Fruit fly (Drosophila melanogaster) Kc167 (cell line): ENCODE results near the gene Rassf.

Experiments
- Myc ChIP-seq: fragments of >200 bp; optimal IDR thresholded peaks from 2 replicates; lab custom pipeline; 2017; ENCODE audit warnings: missing external identifiers
- Sin3A ChIP-seq: fragments of >200 bp; optimal IDR thresholded peaks from 2 replicates; lab custom pipeline; 2018; ENCODE audit warnings: missing external identifiers
- psq ChIP-seq: fragments of >200 bp; optimal IDR thresholded peaks from 2 replicates; lab custom pipeline; 2017; ENCODE audit warnings: missing external identifiers
- ttk ChIP-seq: sonication (Bioruptor generic); optimal IDR thresholded peaks from 2 replicates; lab custom pipeline; 2017; ENCODE audit warnings: missing external identifiers

DNA sequence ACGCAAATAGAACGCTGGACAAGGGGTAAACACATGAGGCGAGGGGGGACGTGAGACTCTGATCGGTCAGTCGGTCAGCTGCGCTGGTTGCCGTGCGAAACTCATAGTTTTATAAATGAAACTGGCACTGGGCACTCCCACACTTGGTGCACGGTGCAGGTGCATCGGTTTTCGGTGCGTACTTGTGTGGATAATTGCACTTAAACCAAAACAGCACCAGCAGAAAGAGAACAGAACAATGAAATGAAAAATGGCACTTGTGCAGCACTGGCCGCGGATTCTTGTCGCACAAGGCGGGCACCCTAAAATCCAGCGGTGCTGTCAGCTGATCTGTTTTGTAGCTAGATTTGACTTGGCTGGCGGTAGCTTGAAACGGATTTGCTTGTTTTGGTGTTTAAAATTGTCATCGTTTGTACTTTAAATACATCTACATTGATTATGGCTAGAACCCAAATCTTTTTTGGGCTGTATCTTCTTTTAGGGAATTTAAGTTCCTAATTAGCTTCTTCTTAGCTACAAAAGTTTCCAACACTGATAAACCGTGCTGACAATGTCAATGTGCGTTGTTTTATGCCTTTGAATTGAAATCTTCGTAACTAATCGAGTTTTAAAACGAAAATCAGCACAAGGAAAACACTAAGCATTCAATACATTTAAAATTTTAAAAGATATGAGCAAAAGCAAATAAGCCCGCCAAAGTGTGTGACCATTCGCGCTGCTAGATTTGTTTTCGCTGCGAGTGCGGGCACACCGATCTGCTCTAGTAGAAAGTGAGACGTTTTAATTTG is at the start of gene Rassf, which contains the start of gene CenB1A:
- no peak for TF ChIP-seq psq (lab: Kevin White, UChicago)
- TF ChIP-seq Sin3A: no peak
- TF ChIP-seq ttk (lab: Kevin White, UChicago): no peak
- TF ChIP-seq Myc: no peak
